Fruit fly (Drosophila melanogaster): ENCODE data around the gene mTerf5.
A peak's percentile ranks its signal among the peaks of the same experiment; 100 is the strongest.

mTerf5 gene

dm6 chr3R:18244171-18245043, 20.9 kb upstream of the mTerf5 start:
- TF ChIP-seq CG33017 (tag; optimal IDR thresholded peaks at IDR 0.05) = no peak
- peak; percentile 75 for TF ChIP-seq tj (GFP tag; optimal IDR thresholded peaks at IDR 0.05)
- peak; percentile 82 for TF ChIP-seq cic (GFP tag; optimal IDR thresholded peaks at IDR 0.05)
- TF ChIP-seq kay (GFP tag; ENCODE audit: borderline replicate concordance) = no peak
- TF ChIP-seq CG5204 (GFP tag; optimal IDR thresholded peaks at IDR 0.05) = no peak
- TF ChIP-seq CG7045 (GFP tag; optimal IDR thresholded peaks at IDR 0.05) = peak; percentile 36
- peak; percentile 33 for TF ChIP-seq Hr96 (GFP tag; optimal IDR thresholded peaks at IDR 0.05)
- TF ChIP-seq Crg-1 (GFP tag; optimal IDR thresholded peaks at IDR 0.05) = peak; percentile 53
- TF ChIP-seq CG11617 (GFP tag; optimal IDR thresholded peaks at IDR 0.05) = peak; percentile 20
- no peak for TF ChIP-seq cnc (optimal IDR thresholded peaks at IDR 0.05)
- TF ChIP-seq pad (GFP tag; optimal IDR thresholded peaks at IDR 0.05) = peak; percentile 82
- peak; percentile 29 for TF ChIP-seq CG1620 (GFP tag; optimal IDR thresholded peaks at IDR 0.05)
- TF ChIP-seq bab1 (GFP tag; optimal IDR thresholded peaks at IDR 0.05) = peak; percentile 6
- peak; percentile 52 for TF ChIP-seq Mnt (GFP tag; optimal IDR thresholded peaks at IDR 0.05)
- TF ChIP-seq CG12768 (GFP tag; optimal IDR thresholded peaks at IDR 0.05) = peak; percentile 55

- TF ChIP-seq bab1 (GFP tag; optimal IDR thresholded peaks at IDR 0.05) (no peak), Hr96 (GFP tag; optimal IDR thresholded peaks at IDR 0.05) (peak; percentile 38), kay (GFP tag; ENCODE audit: borderline replicate concordance) (peak; percentile 96), CG14711 (tag; optimal IDR thresholded peaks at IDR 0.05) (peak; percentile 94)
Observed at dm6 chr3R:18243718-18244170, 20.3 kb upstream of the mTerf5 start.

- TF ChIP-seq cnc (optimal IDR thresholded peaks at IDR 0.05) = peak in 1 of 2 experiments; percentile 35
- no peak for TF ChIP-seq Crg-1 (GFP tag; optimal IDR thresholded peaks at IDR 0.05)
- TF ChIP-seq kay (GFP tag; ENCODE audit: borderline replicate concordance) = no peak
Observed at dm6 chr3R:18243000-18243399, 19.5 kb upstream of the mTerf5 start.

dm6 chr3R:18242089-18242955, 18.8 kb upstream of the mTerf5 start, which contains the start of the genes CG7156 and 14-3-3epsilon:
Gene CG7156, minus strand, starts transcription at chr3R:18242159.
Gene 14-3-3epsilon, plus strand, starts transcription at chr3R:18242531.
- TF ChIP-seq CG33017 (tag; optimal IDR thresholded peaks at IDR 0.05) (no peak), bab1 (GFP tag; optimal IDR thresholded peaks at IDR 0.05) (peak; percentile 50), CG1620 (GFP tag; optimal IDR thresholded peaks at IDR 0.05) (peak; percentile 28), CG7045 (GFP tag; optimal IDR thresholded peaks at IDR 0.05) (peak; percentile 22), toe (GFP tag; optimal IDR thresholded peaks at IDR 0.05) (peak; percentile 28), cnc (optimal IDR thresholded peaks at IDR 0.05) (no peak), pad (GFP tag; optimal IDR thresholded peaks at IDR 0.05) (peak; percentile 5), cic (GFP tag; optimal IDR thresholded peaks at IDR 0.05) (no peak), CG5204 (GFP tag; optimal IDR thresholded peaks at IDR 0.05) (no peak), Crg-1 (GFP tag; optimal IDR thresholded peaks at IDR 0.05) (no peak), CG7101 (tag; optimal IDR thresholded peaks at IDR 0.05) (peak; percentile 52), kay (GFP tag; ENCODE audit: borderline replicate concordance) (no peak), Hr96 (GFP tag; optimal IDR thresholded peaks at IDR 0.05) (peak; percentile 25), tj (GFP tag; optimal IDR thresholded peaks at IDR 0.05) (no peak), Mnt (GFP tag; optimal IDR thresholded peaks at IDR 0.05) (peak; percentile 53), Clk (GFP tag; optimal IDR thresholded peaks at IDR 0.05) (no peak), CG11617 (GFP tag; optimal IDR thresholded peaks at IDR 0.05) (no peak), ovo (GFP tag; optimal IDR thresholded peaks at IDR 0.05) (peak; percentile 8), CG12768 (GFP tag; optimal IDR thresholded peaks at IDR 0.05) (peak; percentile 25), CG14711 (tag; optimal IDR thresholded peaks at IDR 0.05) (peak; percentile 13)

- TF ChIP-seq CG12768 (GFP tag; optimal IDR thresholded peaks at IDR 0.05) = no peak
- peak; percentile 1 for TF ChIP-seq tj (GFP tag; optimal IDR thresholded peaks at IDR 0.05)
- peak; percentile 13 for TF ChIP-seq pad (GFP tag; optimal IDR thresholded peaks at IDR 0.05)
Observed at dm6 chr3R:18235879-18236278, 12.4 kb upstream of the mTerf5 start, which contains the start of gene repo. Gene repo, plus strand, starts transcription at chr3R:18236192.

dm6 chr3R:18234699-18235257, 11.3 kb upstream of the mTerf5 start:
- TF ChIP-seq CG33017 (tag; optimal IDR thresholded peaks at IDR 0.05) = no peak
- TF ChIP-seq CG11617 (GFP tag; optimal IDR thresholded peaks at IDR 0.05) = no peak
- no peak for TF ChIP-seq Clk (GFP tag; optimal IDR thresholded peaks at IDR 0.05)
- TF ChIP-seq Crg-1 (GFP tag; optimal IDR thresholded peaks at IDR 0.05) = no peak
- no peak for TF ChIP-seq bab1 (GFP tag; optimal IDR thresholded peaks at IDR 0.05)
- no peak for TF ChIP-seq toe (GFP tag; optimal IDR thresholded peaks at IDR 0.05)
- TF ChIP-seq pad (GFP tag; optimal IDR thresholded peaks at IDR 0.05) = no peak

Measured in whole organism, adult.